Fruit fly (Drosophila melanogaster): ENCODE results near the gene tara.

dm6 chr3R:16256135-16256534 lies 30.7 kb downstream of the tara start:
- TF ChIP-seq h (optimal IDR thresholded peaks at IDR 0.05) (no peak), psq (optimal IDR thresholded peaks at IDR 0.05) (no peak), Sin3A (optimal IDR thresholded peaks at IDR 0.05) (no peak), Myc (optimal IDR thresholded peaks at IDR 0.05) (no peak)

Measured in Kc167 (cell line).